Worm (Caenorhabditis elegans) whole organism, L3 larva: ENCODE measurements around the gene srh-287.

Experiments
- R02D3.7 ChIP-seq: fragments of 150-350 bp; optimal IDR thresholded peaks from 2 replicates; lab custom pipeline; 2014; ENCODE audit warnings: missing biosample characterization, missing genetic modification characterization
- ZK546.5 ChIP-seq: sonication (generic microtip); optimal IDR thresholded peaks from 2 replicates; lab custom pipeline; 2017; ENCODE audit warnings: missing biosample characterization, missing genetic modification characterization
- aly-2 ChIP-seq: fragments of 150-350 bp; optimal IDR thresholded peaks from 2 replicates; lab custom pipeline; 2014; ENCODE audit warnings: missing biosample characterization, missing genetic modification characterization
- ceh-16 ChIP-seq: sonication (generic microtip); optimal IDR thresholded peaks from 2 replicates; lab custom pipeline; 2017; ENCODE audit warnings: missing biosample characterization, missing genetic modification characterization
- ceh-28 ChIP-seq: fragments of 150-350 bp; optimal IDR thresholded peaks from 2 replicates; lab custom pipeline; 2014; ENCODE audit warnings: missing biosample characterization, missing genetic modification reagents, missing genetic modification characterization
- ceh-82 ChIP-seq: fragments of 150-350 bp; optimal IDR thresholded peaks from 2 replicates; lab custom pipeline; 2014; ENCODE audit warnings: missing biosample characterization, missing genetic modification characterization
- ceh-9 ChIP-seq: sonication (generic microtip); optimal IDR thresholded peaks from 2 replicates; lab custom pipeline; 2018; ENCODE audit warnings: missing biosample characterization, missing genetic modification characterization
- daf-12 ChIP-seq: fragments of 150-350 bp; optimal IDR thresholded peaks from 2 replicates; lab custom pipeline; 2014; ENCODE audit warnings: missing biosample characterization, missing genetic modification reagents, missing genetic modification characterization
- egl-27 ChIP-seq: sonication (generic microtip); optimal IDR thresholded peaks from 4 replicates; lab custom pipeline; 2017; ENCODE audit warnings: missing biosample characterization, missing genetic modification reagents, missing genetic modification characterization
- elt-1 ChIP-seq: fragments of 150-350 bp; optimal IDR thresholded peaks from 2 replicates; lab custom pipeline; 2014; ENCODE audit warnings: missing biosample characterization, missing genetic modification characterization
- elt-2 ChIP-seq: sonication (generic microtip); optimal IDR thresholded peaks from 2 replicates; lab custom pipeline; 2016; ENCODE audit warnings: missing genetic modification reagents, mild to moderate bottlenecking, missing genetic modification characterization, missing compliant biosample characterization
- eor-1 ChIP-seq, 2 experiments: fragments of 150-350 bp; optimal IDR thresholded peaks; 2 replicates each; lab custom pipeline; 2014 to 2018; ENCODE audit warnings: missing biosample characterization in 2 of 2, missing genetic modification characterization in 2 of 2
- fkh-2 ChIP-seq: fragments of 150-350 bp; optimal IDR thresholded peaks from 2 replicates; lab custom pipeline; 2014; ENCODE audit warnings: missing biosample characterization, missing genetic modification reagents, missing genetic modification characterization
- fos-1 ChIP-seq: fragments of 150-350 bp; optimal IDR thresholded peaks from 2 replicates; lab custom pipeline; 2014; ENCODE audit warnings: missing biosample characterization, missing genetic modification characterization
- hmg-11 ChIP-seq: sonication (generic microtip); optimal IDR thresholded peaks from 2 replicates; lab custom pipeline; 2016; ENCODE audit warnings: missing genetic modification characterization, missing compliant biosample characterization
- lin-39 ChIP-seq: fragments of 150-350 bp; optimal IDR thresholded peaks from 2 replicates; lab custom pipeline; 2018; ENCODE audit warnings: missing biosample characterization, missing genetic modification reagents, missing genetic modification characterization
- mdl-1 ChIP-seq: fragments of 150-350 bp; optimal IDR thresholded peaks from 2 replicates; lab custom pipeline; 2014; ENCODE audit warnings: missing biosample characterization, missing genetic modification characterization
- nfya-1 ChIP-seq: sonication (generic microtip); optimal IDR thresholded peaks from 2 replicates; lab custom pipeline; 2017; ENCODE audit warnings: missing genetic modification characterization, mild to moderate bottlenecking, missing compliant biosample characterization, antibody characterized with exemption, moderate library complexity; ENCODE audit not compliant: insufficient read depth
- nhr-11 ChIP-seq: fragments of 150-350 bp; optimal IDR thresholded peaks from 2 replicates; lab custom pipeline; 2014; ENCODE audit warnings: missing biosample characterization, missing genetic modification characterization
- nhr-12 ChIP-seq: fragments of 150-350 bp; optimal IDR thresholded peaks from 2 replicates; lab custom pipeline; 2014; ENCODE audit warnings: missing biosample characterization, missing genetic modification characterization
- nhr-23 ChIP-seq: fragments of 150-350 bp; optimal IDR thresholded peaks from 2 replicates; lab custom pipeline; 2014; ENCODE audit warnings: missing biosample characterization, missing genetic modification reagents, missing genetic modification characterization
- nhr-237 ChIP-seq: fragments of 150-350 bp; optimal IDR thresholded peaks from 2 replicates; lab custom pipeline; 2014; ENCODE audit warnings: missing biosample characterization, missing genetic modification characterization
- nhr-28 ChIP-seq: fragments of 150-350 bp; optimal IDR thresholded peaks from 2 replicates; lab custom pipeline; 2014; ENCODE audit warnings: missing biosample characterization, missing genetic modification characterization
- nhr-43 ChIP-seq: sonication (generic microtip); optimal IDR thresholded peaks from 2 replicates; lab custom pipeline; 2016; ENCODE audit warnings: mild to moderate bottlenecking, missing genetic modification characterization, missing compliant biosample characterization; ENCODE audit not compliant: poor library complexity, severe bottlenecking
- nhr-67 ChIP-seq: fragments of 150-350 bp; optimal IDR thresholded peaks from 2 replicates; lab custom pipeline; 2014; ENCODE audit warnings: missing biosample characterization, missing genetic modification characterization
- nhr-77 ChIP-seq: fragments of 150-350 bp; optimal IDR thresholded peaks from 2 replicates; lab custom pipeline; 2014; ENCODE audit warnings: missing biosample characterization, missing genetic modification characterization
- pha-4 ChIP-seq: fragments of 150-350 bp; optimal IDR thresholded peaks from 2 replicates; lab custom pipeline; 2014; ENCODE audit warnings: missing biosample characterization, missing genetic modification reagents, missing genetic modification characterization
- sea-2 ChIP-seq: fragments of 150-350 bp; sonication (generic microtip); optimal IDR thresholded peaks from 4 replicates; lab custom pipeline; 2014; ENCODE audit warnings: missing biosample characterization, missing genetic modification reagents, missing genetic modification characterization
- skn-1 ChIP-seq: fragments of 150-350 bp; optimal IDR thresholded peaks from 2 replicates; lab custom pipeline; 2014; ENCODE audit warnings: missing biosample characterization, missing genetic modification characterization
- snpc-4 ChIP-seq: fragments of 150-350 bp; optimal IDR thresholded peaks from 2 replicates; lab custom pipeline; 2014; ENCODE audit warnings: missing biosample characterization, missing genetic modification characterization
- tbx-2 ChIP-seq: sonication (generic microtip); optimal IDR thresholded peaks from 2 replicates; lab custom pipeline; 2016; ENCODE audit warnings: mild to moderate bottlenecking, missing genetic modification characterization, missing compliant biosample characterization
- unc-62 ChIP-seq: fragments of 150-350 bp; sonication (generic microtip); optimal IDR thresholded peaks from 4 replicates; lab custom pipeline; 2014; ENCODE audit warnings: missing biosample characterization, missing genetic modification reagents, missing genetic modification characterization
- ztf-4 ChIP-seq: fragments of 150-350 bp; optimal IDR thresholded peaks from 2 replicates; lab custom pipeline; 2014; ENCODE audit warnings: missing biosample characterization, missing genetic modification characterization

Gene srh-287

ce11 chrV:17805323-17805722 lies 4.7 kb downstream of the srh-287 start, which contains the start of gene srh-291:
Gene srh-291, plus strand, starts transcription at chrV:17805623.
- TF ChIP-seq ceh-9 (tag; lab: Kevin White, UChicago), result no peak
- no peak for TF ChIP-seq nhr-28 (tag; lab: Kevin White, UChicago)
- TF ChIP-seq nfya-1 (tag; lab: Kevin White, UChicago), result no peak

DNA sequence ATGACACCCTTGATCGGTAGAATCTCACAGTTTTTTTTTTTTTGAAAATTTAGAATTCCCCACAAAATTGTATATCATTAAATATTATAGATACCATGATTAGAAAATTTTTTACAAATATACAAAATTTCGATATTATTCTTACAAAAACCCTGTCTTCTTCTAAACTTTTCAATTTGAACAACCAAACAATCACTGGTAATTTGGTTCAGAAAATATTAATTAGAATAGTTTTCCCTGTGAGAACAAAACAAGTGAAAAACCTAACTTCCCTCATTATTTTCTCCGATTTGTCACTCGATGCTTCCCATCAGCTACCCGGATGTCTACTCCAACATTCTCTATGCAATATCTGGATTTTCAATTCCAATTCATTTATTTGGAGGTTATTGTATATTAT lies 9.4 kb downstream of the srh-287 start, which contains the start of gene srh-296:
Gene srh-296 (plus strand): TSS at position 301 of the 400 bp plus-strand sequence.
- no peak for TF ChIP-seq ztf-4
- no peak for TF ChIP-seq ZK546.5
- TF ChIP-seq sea-2 (GFP tag; lab: Kevin White, UChicago), result no peak
- no peak for TF ChIP-seq nhr-11 (tag; lab: Kevin White, UChicago)
- no peak for TF ChIP-seq nfya-1 (tag; lab: Kevin White, UChicago)
- TF ChIP-seq elt-1 (tag; lab: Kevin White, UChicago), result no peak
- TF ChIP-seq nhr-28 (tag; lab: Kevin White, UChicago), result no peak
- no peak for TF ChIP-seq lin-39 (tag; lab: Kevin White, UChicago)
- TF ChIP-seq nhr-43 (tag; lab: Kevin White, UChicago), result no peak

DNA sequence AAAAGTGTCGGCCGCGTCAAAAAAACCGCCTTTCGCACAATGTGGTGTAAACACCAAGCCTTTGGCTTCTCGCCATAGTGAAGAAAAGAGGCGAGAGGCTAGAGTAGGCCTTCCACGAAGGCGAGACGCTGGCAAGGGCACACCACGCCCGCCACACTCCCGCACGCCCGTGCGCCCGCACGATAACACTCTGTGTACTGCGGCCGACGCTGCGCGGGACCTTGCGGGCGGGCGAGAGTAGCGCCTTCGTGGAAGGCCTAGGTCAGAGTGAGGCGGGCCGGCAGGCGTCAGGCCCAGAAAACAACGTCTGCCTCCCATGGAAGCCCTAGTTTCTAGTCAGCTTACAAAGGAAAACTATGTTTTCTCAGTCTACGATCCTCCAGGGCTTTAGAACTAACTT lies 11.5 kb downstream of the srh-287 start:
- no peak for TF ChIP-seq nhr-12 (tag; lab: Kevin White, UChicago)
- no peak for TF ChIP-seq ZK546.5
- no peak for TF ChIP-seq eor-1 (tag; optimal IDR thresholded peaks at IDR 0.05; lab: Kevin White, UChicago)
- TF ChIP-seq nhr-23 (tag; lab: Kevin White, UChicago), result no peak
- no peak for TF ChIP-seq R02D3.7 (tag; lab: Kevin White, UChicago)
- no peak for TF ChIP-seq snpc-4 (tag; lab: Kevin White, UChicago)
- no peak for TF ChIP-seq ztf-4
- TF ChIP-seq egl-27 (tag; lab: Kevin White, UChicago), result no peak
- no peak for TF ChIP-seq ceh-28 (tag; lab: Kevin White, UChicago)
- no peak for TF ChIP-seq nhr-43 (tag; lab: Kevin White, UChicago)
- TF ChIP-seq ceh-82 (tag; lab: Kevin White, UChicago), result no peak
- no peak for TF ChIP-seq skn-1 (tag; lab: Kevin White, UChicago)
- TF ChIP-seq fos-1 (tag; lab: Kevin White, UChicago), result no peak
- no peak for TF ChIP-seq tbx-2 (tag; lab: Kevin White, UChicago)
- no peak for TF ChIP-seq nhr-11 (tag; lab: Kevin White, UChicago)
- no peak for TF ChIP-seq elt-2 (tag; lab: Kevin White, UChicago)
- no peak for TF ChIP-seq pha-4

DNA sequence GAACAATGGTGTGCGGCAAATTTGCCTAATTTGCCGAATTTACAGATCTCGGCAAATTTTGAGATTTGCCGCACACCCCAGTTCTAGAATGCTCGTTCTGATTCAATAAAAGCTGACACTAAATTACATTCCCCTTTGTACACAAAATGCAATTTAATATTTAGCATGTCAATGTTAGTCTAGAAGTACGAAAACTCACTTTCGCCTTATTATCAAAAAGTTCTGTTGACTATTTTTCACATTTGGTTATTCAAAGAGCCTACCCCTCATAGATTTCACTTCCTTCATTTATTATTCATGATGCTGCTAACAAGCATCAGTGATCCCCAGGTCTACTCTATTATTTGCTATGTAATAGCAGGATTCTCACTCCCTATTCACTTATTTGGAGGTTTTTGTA lies 17.9 kb downstream of the srh-287 start, which contains the start of gene srh-298:
Gene srh-298 (plus strand): TSS at position 301 of the 400 bp plus-strand sequence.
- TF ChIP-seq ceh-82 (tag; lab: Kevin White, UChicago) (no peak), aly-2 (tag; lab: Kevin White, UChicago) (no peak), hmg-11 (no peak), unc-62 (GFP tag; lab: Kevin White, UChicago) (no peak), nhr-28 (tag; lab: Kevin White, UChicago) (no peak), egl-27 (tag; lab: Kevin White, UChicago) (no peak), snpc-4 (tag; lab: Kevin White, UChicago) (no peak), fkh-2 (no peak), tbx-2 (tag; lab: Kevin White, UChicago) (no peak), daf-12 (no peak), nhr-77 (tag; lab: Kevin White, UChicago) (no peak), pha-4 (no peak)

- TF ChIP-seq eor-1 (tag; optimal IDR thresholded peaks at IDR 0.05; lab: Kevin White, UChicago) (no peak), nhr-23 (tag; lab: Kevin White, UChicago) (no peak), nhr-77 (tag; lab: Kevin White, UChicago) (no peak), nhr-237 (no peak), unc-62 (GFP tag; lab: Kevin White, UChicago) (no peak), aly-2 (tag; lab: Kevin White, UChicago) (no peak), egl-27 (tag; lab: Kevin White, UChicago) (no peak), ZK546.5 (no peak), ceh-28 (tag; lab: Kevin White, UChicago) (no peak), ceh-16 (tag; lab: Kevin White, UChicago) (no peak), daf-12 (no peak), nhr-67 (tag; lab: Kevin White, UChicago) (no peak), ztf-4 (no peak), mdl-1 (no peak)
These were observed 19.1 kb downstream of the srh-287 start for ce11 chrV:17819704-17820103.
